Worm (Caenorhabditis elegans) whole organism, L4 larva: Measurements from ENCODE around the gene C46C11.4.

ENCODE experiments used
- D1046.2 ChIP-seq: fragments of 200-800 bp; sonication (Bioruptor generic); IDR thresholded peaks from 2 replicates; pipeline ENCODE4 v1.3.6; 2022; ENCODE audit warnings: missing genetic modification characterization, missing compliant biosample characterization
- F10B5.3 ChIP-seq: sonication (generic microtip); optimal IDR thresholded peaks from 2 replicates; lab custom pipeline; 2016; ENCODE audit warnings: mild to moderate bottlenecking, missing genetic modification characterization, missing compliant biosample characterization
- F49E8.2 ChIP-seq: sonication (generic microtip); optimal IDR thresholded peaks from 2 replicates; lab custom pipeline; 2016; ENCODE audit warnings: missing compliant biosample characterization, mild to moderate bottlenecking, missing genetic modification characterization, borderline replicate concordance
- T20F7.1 ChIP-seq: fragments of 200-800 bp; sonication (Bioruptor generic); optimal IDR thresholded peaks from 2 replicates; lab custom pipeline; 2018; ENCODE audit warnings: mild to moderate bottlenecking, missing genetic modification characterization, missing compliant biosample characterization
- Y75B8A.6 ChIP-seq: fragments of 200-800 bp; sonication (Bioruptor generic); IDR thresholded peaks from 2 replicates; pipeline ENCODE4 v1.3.6; 2022; ENCODE audit warnings: missing genetic modification reagents, missing genetic modification characterization, missing compliant biosample characterization
- ZK337.2 ChIP-seq: fragments of 200-800 bp; sonication (Bioruptor generic); IDR thresholded peaks from 2 replicates; pipeline ENCODE4 v1.3.6; 2022; ENCODE audit warnings: missing genetic modification reagents, missing genetic modification characterization, missing compliant biosample characterization
- aha-1 ChIP-seq: fragments of 150-350 bp; peaks from one replicate; lab custom pipeline; 2014; ENCODE audit warnings: missing biosample characterization, missing genetic modification characterization
- ceh-20 ChIP-seq: fragments of 200-800 bp; sonication (Bioruptor generic); IDR thresholded peaks from 2 replicates; pipeline ENCODE4 v1.3.6; 2022; ENCODE audit warnings: missing genetic modification reagents, missing genetic modification characterization, missing compliant biosample characterization
- ceh-28 ChIP-seq: fragments of 150-350 bp; optimal IDR thresholded peaks from 2 replicates; lab custom pipeline; 2014; ENCODE audit warnings: missing biosample characterization, missing genetic modification reagents, missing genetic modification characterization
- ceh-62 ChIP-seq: sonication (generic microtip); optimal IDR thresholded peaks from 2 replicates; lab custom pipeline; 2017; ENCODE audit warnings: missing biosample characterization, missing genetic modification characterization
- ceh-82 ChIP-seq: sonication (generic microtip); optimal IDR thresholded peaks from 2 replicates; lab custom pipeline; 2017; ENCODE audit warnings: missing biosample characterization, missing genetic modification characterization
- daf-12 ChIP-seq: fragments of 150-350 bp; optimal IDR thresholded peaks from 2 replicates; lab custom pipeline; 2014; ENCODE audit warnings: missing biosample characterization, missing genetic modification reagents, missing genetic modification characterization
- daf-16 ChIP-seq, 3 experiments: sonication (generic microtip); optimal IDR thresholded peaks; 2 replicates each; lab custom pipeline; 2016 to 2017; ENCODE audit warnings: missing genetic modification characterization in 3 of 3, missing genetic modification reagents in 3 of 3, mild to moderate bottlenecking in 2 of 3, missing compliant biosample characterization in 2 of 3, missing biosample characterization in 1 of 3, moderate library complexity in 1 of 3
- daf-19 ChIP-seq: fragments of 200-800 bp; sonication (Bioruptor generic); conservative IDR thresholded peaks from 2 replicates; pipeline ENCODE4 v1.3.6; 2022; ENCODE audit warnings: missing genetic modification characterization, missing compliant biosample characterization
- dmd-6 ChIP-seq: fragments of 200-800 bp; sonication (Bioruptor generic); IDR thresholded peaks from 2 replicates; pipeline ENCODE4 v1.3.6; 2022; ENCODE audit warnings: missing genetic modification reagents, missing genetic modification characterization, missing compliant biosample characterization
- dve-1 ChIP-seq: sonication (generic microtip); optimal IDR thresholded peaks from 2 replicates; lab custom pipeline; 2017; ENCODE audit warnings: antibody characterized with exemption, mild to moderate bottlenecking, missing genetic modification characterization, missing compliant biosample characterization; ENCODE audit not compliant: insufficient read depth
- hif-1 ChIP-seq, 2 experiments: sonication (generic microtip); optimal IDR thresholded peaks; 2 replicates each; lab custom pipeline; 2016 to 2017; ENCODE audit warnings: missing compliant biosample characterization in 2 of 2, missing genetic modification characterization in 2 of 2, missing genetic modification reagents in 2 of 2, missing genotype in 2 of 2, mild to moderate bottlenecking in 1 of 2
- hlh-11 ChIP-seq: fragments of 200-800 bp; sonication (Bioruptor generic); optimal IDR thresholded peaks from 2 replicates; lab custom pipeline; 2018; ENCODE audit warnings: mild to moderate bottlenecking, missing genetic modification characterization, missing compliant biosample characterization
- hlh-30 ChIP-seq: sonication (generic microtip); optimal IDR thresholded peaks from 2 replicates; lab custom pipeline; 2017; ENCODE audit warnings: antibody characterized with exemption, mild to moderate bottlenecking, missing genetic modification characterization, missing compliant biosample characterization; ENCODE audit not compliant: insufficient read depth
- hmg-1.1 ChIP-seq: fragments of 200-800 bp; sonication (Bioruptor generic); IDR thresholded peaks from 2 replicates; pipeline ENCODE4 v1.3.6; 2022; ENCODE audit warnings: missing genetic modification reagents, missing genetic modification characterization, missing compliant biosample characterization
- lin-13 ChIP-seq: fragments of 150-350 bp; optimal IDR thresholded peaks from 2 replicates; lab custom pipeline; 2014; ENCODE audit warnings: missing biosample characterization, missing genetic modification reagents, missing genetic modification characterization
- lin-29 ChIP-seq: fragments of 200-800 bp; sonication (Bioruptor generic); IDR thresholded peaks from 2 replicates; pipeline ENCODE4 v1.3.6; 2022; ENCODE audit warnings: missing genetic modification reagents, missing genetic modification characterization, missing compliant biosample characterization
- lsy-2 ChIP-seq, 2 experiments: fragments of 150-350 bp in 1 of 2; sonication (generic microtip) in 1 of 2; optimal IDR thresholded peaks; 2 replicates each; lab custom pipeline; 2014 to 2017; ENCODE audit warnings: missing biosample characterization in 2 of 2, missing genetic modification characterization in 2 of 2
- mdl-1 ChIP-seq, 2 experiments: fragments of 150-350 bp in 1 of 2; sonication (generic microtip) in 1 of 2; optimal IDR thresholded peaks; 2 replicates each; lab custom pipeline; 2014 to 2017; ENCODE audit warnings: missing biosample characterization in 2 of 2, missing genetic modification characterization in 2 of 2
- mep-1 ChIP-seq: fragments of 150-350 bp; sonication (generic microtip); optimal IDR thresholded peaks from 3 replicates; lab custom pipeline; 2014; ENCODE audit warnings: missing biosample characterization, missing genetic modification characterization
- mes-2 ChIP-seq: sonication (generic microtip); optimal IDR thresholded peaks from 2 replicates; lab custom pipeline; 2016; ENCODE audit warnings: missing genotype, mild to moderate bottlenecking, missing genetic modification characterization, missing compliant biosample characterization; ENCODE audit not compliant: poor library complexity, severe bottlenecking
- mxl-3 ChIP-seq: fragments of 200-800 bp; sonication (Bioruptor generic); optimal IDR thresholded peaks from 2 replicates; lab custom pipeline; 2018; ENCODE audit warnings: mild to moderate bottlenecking, missing genetic modification characterization, missing compliant biosample characterization
- nhr-10 ChIP-seq: fragments of 150-350 bp; optimal IDR thresholded peaks from 2 replicates; lab custom pipeline; 2014; ENCODE audit warnings: missing biosample characterization, missing genetic modification characterization
- nhr-111 ChIP-seq: fragments of 200-800 bp; sonication (Bioruptor generic); optimal IDR thresholded peaks from 2 replicates; lab custom pipeline; 2018; ENCODE audit warnings: mild to moderate bottlenecking, missing genetic modification characterization, missing compliant biosample characterization
- nhr-25 ChIP-seq: sonication (generic microtip); optimal IDR thresholded peaks from 2 replicates; lab custom pipeline; 2017; ENCODE audit warnings: missing genetic modification characterization, mild to moderate bottlenecking, missing compliant biosample characterization, antibody characterized with exemption, moderate library complexity, borderline replicate concordance; ENCODE audit not compliant: insufficient read depth
- nhr-28 ChIP-seq: fragments of 150-350 bp; optimal IDR thresholded peaks from 2 replicates; lab custom pipeline; 2014; ENCODE audit warnings: missing biosample characterization, missing genetic modification characterization
- nhr-48 ChIP-seq: sonication (generic microtip); optimal IDR thresholded peaks from 2 replicates; lab custom pipeline; 2016; ENCODE audit warnings: mild to moderate bottlenecking, missing genetic modification characterization, missing compliant biosample characterization
- nhr-77 ChIP-seq: fragments of 150-350 bp; optimal IDR thresholded peaks from 2 replicates; lab custom pipeline; 2014; ENCODE audit warnings: missing biosample characterization, missing genetic modification characterization
- pha-4 ChIP-seq, 2 experiments: fragments of 150-350 bp in 1 of 2; fragments of 200-800 bp in 1 of 2; sonication (Bioruptor generic) in 1 of 2; IDR thresholded peaks in 1 of 2; optimal IDR thresholded peaks in 1 of 2; 2 replicates each; pipeline versions ENCODE4 v1.3.6 to Lab custom; 2014 to 2022; ENCODE audit warnings: missing genetic modification characterization in 2 of 2, missing genetic modification reagents in 2 of 2, missing biosample characterization in 1 of 2, missing compliant biosample characterization in 1 of 2
- pqm-1 ChIP-seq: sonication (generic microtip); optimal IDR thresholded peaks from 2 replicates; lab custom pipeline; 2017; ENCODE audit warnings: missing biosample characterization, missing genetic modification characterization
- rbr-2 ChIP-seq: sonication (generic microtip); optimal IDR thresholded peaks from 2 replicates; lab custom pipeline; 2016; ENCODE audit warnings: missing genotype, missing genetic modification characterization, missing compliant biosample characterization
- set-16 ChIP-seq: fragments of 200-800 bp; sonication (Bioruptor generic); IDR thresholded peaks from 2 replicates; pipeline ENCODE4 v1.3.6; 2022; ENCODE audit warnings: missing genetic modification reagents, missing genetic modification characterization, missing compliant biosample characterization
- snpc-1.2 ChIP-seq: fragments of 200-800 bp; sonication (Bioruptor generic); IDR thresholded peaks from 2 replicates; pipeline ENCODE4 v1.3.6; 2022; ENCODE audit warnings: missing genetic modification reagents, missing genetic modification characterization, missing compliant biosample characterization
- spr-1 ChIP-seq: sonication (generic microtip); optimal IDR thresholded peaks from 2 replicates; lab custom pipeline; 2016; ENCODE audit warnings: mild to moderate bottlenecking, missing genetic modification characterization, missing compliant biosample characterization
- tra-1 ChIP-seq: fragments of 200-800 bp; sonication (Bioruptor generic); IDR thresholded peaks from 2 replicates; pipeline ENCODE4 v1.3.6; 2022; ENCODE audit warnings: missing genetic modification reagents, missing genetic modification characterization, missing compliant biosample characterization
- unc-62 ChIP-seq, 3 experiments: fragments of 150-350 bp in 1 of 3; sonication (generic microtip); optimal IDR thresholded peaks in 2 of 3; peaks in 1 of 3; 1 replicate in 1 of 3; 2 replicates in 2 of 3; lab custom pipeline; 2014 to 2017; ENCODE audit warnings: missing biosample characterization in 3 of 3, missing genetic modification characterization in 3 of 3, missing genetic modification reagents in 3 of 3, missing genotype in 1 of 3
- zag-1 ChIP-seq: fragments of 150-350 bp; optimal IDR thresholded peaks from 2 replicates; lab custom pipeline; 2014; ENCODE audit warnings: missing biosample characterization, missing genetic modification characterization
- ztf-11 ChIP-seq: fragments of 150-350 bp; optimal IDR thresholded peaks from 2 replicates; lab custom pipeline; 2014; ENCODE audit warnings: missing biosample characterization, missing genetic modification characterization
- ztf-7 ChIP-seq: fragments of 150-350 bp; optimal IDR thresholded peaks from 2 replicates; lab custom pipeline; 2014; ENCODE audit warnings: missing biosample characterization, missing genetic modification characterization

C46C11.4 gene

ce11 chrX:4662964-4663684, 16.1 kb upstream of the C46C11.4 start:
- peak; percentile 47 for TF ChIP-seq nhr-28 (tag; lab: Kevin White, UChicago)
- TF ChIP-seq hlh-11 (tag; lab: Kevin White, UChicago): no peak
- TF ChIP-seq daf-12 (tag; lab: Kevin White, UChicago): no peak
- TF ChIP-seq dve-1: peak; percentile 38
- no peak for TF ChIP-seq lin-29 (GFP tag; lab: Robert Waterston, UW)
- no peak for TF ChIP-seq ceh-62
- no peak for TF ChIP-seq tra-1 (GFP tag; lab: Robert Waterston, UW)
- no peak for TF ChIP-seq pha-4 (GFP tag; IDR thresholded peaks at IDR 0.05; lab: Robert Waterston, UW)
- TF ChIP-seq pha-4 (tag; optimal IDR thresholded peaks at IDR 0.05; lab: Kevin White, UChicago): no peak
- TF ChIP-seq nhr-48: no peak
- TF ChIP-seq mdl-1 (tag; optimal IDR thresholded peaks at IDR 0.05; lab: Kevin White, UChicago): peak in 1 of 2 experiments; percentile 31
- no peak for TF ChIP-seq set-16 (GFP tag; lab: Robert Waterston, UW)
- TF ChIP-seq lin-13 (GFP tag; lab: Kevin White, UChicago): no peak
- TF ChIP-seq daf-16 (GFP tag; optimal IDR thresholded peaks at IDR 0.05; lab: Kevin White, UChicago): no peak
- peak; percentile 44 for TF ChIP-seq daf-16 (tag; optimal IDR thresholded peaks at IDR 0.05; lab: Kevin White, UChicago)
- TF ChIP-seq nhr-111 (GFP tag; lab: Kevin White, UChicago): no peak
- TF ChIP-seq hlh-30: no peak
- TF ChIP-seq zag-1 (tag; lab: Kevin White, UChicago): no peak
- no peak for TF ChIP-seq ceh-20 (GFP tag; lab: Robert Waterston, UW)
- no peak for TF ChIP-seq nhr-77 (tag; lab: Kevin White, UChicago)
- no peak for TF ChIP-seq mes-2
- no peak for TF ChIP-seq snpc-1.2 (GFP tag; lab: Robert Waterston, UW)
- peak in 1 of 2 experiments; percentile 17 for TF ChIP-seq unc-62 (GFP tag; optimal IDR thresholded peaks at IDR 0.05 in 1 of 2; lab: Kevin White, UChicago)
- TF ChIP-seq unc-62 (tag; optimal IDR thresholded peaks at IDR 0.05; lab: Kevin White, UChicago): no peak

ce11 chrX:4662293-4662825, 15.4 kb upstream of the C46C11.4 start:
- TF ChIP-seq ZK337.2 (GFP tag; lab: Robert Waterston, UW) (no peak), daf-16 (GFP tag; optimal IDR thresholded peaks at IDR 0.05; lab: Kevin White, UChicago) (no peak), daf-16 (tag; optimal IDR thresholded peaks at IDR 0.05; lab: Kevin White, UChicago) (peak; percentile 60), nhr-25 (tag; lab: Kevin White, UChicago) (peak; percentile 62), mes-2 (peak; percentile 24), T20F7.1 (GFP tag; lab: Kevin White, UChicago) (no peak), ztf-7 (no peak), rbr-2 (tag; lab: Kevin White, UChicago) (peak; percentile 26), D1046.2 (GFP tag; lab: Robert Waterston, UW) (no peak), ztf-11 (tag; lab: Kevin White, UChicago) (no peak), F49E8.2 (tag; lab: Kevin White, UChicago) (no peak), lsy-2 (tag; optimal IDR thresholded peaks at IDR 0.05; lab: Kevin White, UChicago) (peak; percentile 13 to 51), aha-1 (tag; lab: Kevin White, UChicago) (peak; percentile 91), mep-1 (tag; lab: Kevin White, UChicago) (peak; percentile 65), F10B5.3 (tag; lab: Kevin White, UChicago) (no peak), spr-1 (tag; lab: Kevin White, UChicago) (no peak), daf-19 (no peak), ceh-82 (no peak), ceh-20 (GFP tag; lab: Robert Waterston, UW) (no peak), pqm-1 (peak; percentile 93), mdl-1 (tag; optimal IDR thresholded peaks at IDR 0.05; lab: Kevin White, UChicago) (no peak), nhr-48 (peak; percentile 40), dve-1 (peak; percentile 69), Y75B8A.6 (GFP tag; lab: Robert Waterston, UW) (no peak), nhr-28 (tag; lab: Kevin White, UChicago) (peak; percentile 90), dmd-6 (peak; percentile 76), hmg-1.1 (GFP tag; lab: Robert Waterston, UW) (peak; percentile 53; the same call in 1 of the 2 replicates), ceh-28 (tag; lab: Kevin White, UChicago) (peak; percentile 46), pha-4 (GFP tag; IDR thresholded peaks at IDR 0.05; lab: Robert Waterston, UW) (no peak), pha-4 (tag; optimal IDR thresholded peaks at IDR 0.05; lab: Kevin White, UChicago) (peak; percentile 87), hif-1 (tag; optimal IDR thresholded peaks at IDR 0.05; lab: Kevin White, UChicago) (peak in 1 of 2 experiments; percentile 23), hlh-11 (tag; lab: Kevin White, UChicago) (peak; percentile 70), mxl-3 (GFP tag; lab: Kevin White, UChicago) (peak; percentile 29), nhr-10 (peak; percentile 21)
